Worm (Caenorhabditis elegans) whole organism, L1 larva: Measurements from ENCODE around the gene F49C12.4.

Source experiments
- aly-2 ChIP-seq: fragments of 150-350 bp; optimal IDR thresholded peaks from 2 replicates; lab custom pipeline; 2014; ENCODE audit warnings: missing biosample characterization, missing genetic modification characterization
- dsc-1 ChIP-seq: sonication (generic microtip); optimal IDR thresholded peaks from 2 replicates; lab custom pipeline; 2016; ENCODE audit warnings: mild to moderate bottlenecking, missing genetic modification characterization, missing compliant biosample characterization
- elt-2 ChIP-seq: sonication (generic microtip); optimal IDR thresholded peaks from 2 replicates; lab custom pipeline; 2016; ENCODE audit warnings: missing genetic modification characterization, mild to moderate bottlenecking, inconsistent platforms, missing compliant biosample characterization, missing genetic modification reagents
- fos-1 ChIP-seq: fragments of 150-350 bp; optimal IDR thresholded peaks from 2 replicates; lab custom pipeline; 2014; ENCODE audit warnings: missing biosample characterization, missing genetic modification characterization
- lir-3 ChIP-seq: sonication (generic microtip); optimal IDR thresholded peaks from 2 replicates; lab custom pipeline; 2016; ENCODE audit warnings: mild to moderate bottlenecking, missing genetic modification characterization, moderate library complexity, missing compliant biosample characterization; ENCODE audit not compliant: poor library complexity
- nhr-11 ChIP-seq: fragments of 150-350 bp; optimal IDR thresholded peaks from 2 replicates; lab custom pipeline; 2014; ENCODE audit warnings: missing biosample characterization, missing genetic modification characterization
- nhr-28 ChIP-seq: fragments of 150-350 bp; optimal IDR thresholded peaks from 2 replicates; lab custom pipeline; 2014; ENCODE audit warnings: missing biosample characterization, missing genetic modification characterization
- pqm-1 ChIP-seq: sonication (generic microtip); optimal IDR thresholded peaks from 3 replicates; lab custom pipeline; 2017; ENCODE audit warnings: missing biosample characterization, missing genetic modification characterization
- zag-1 ChIP-seq: fragments of 150-350 bp; optimal IDR thresholded peaks from 2 replicates; lab custom pipeline; 2014; ENCODE audit warnings: missing biosample characterization, missing genetic modification characterization
- ztf-11 ChIP-seq, 2 experiments: sonication (generic microtip); optimal IDR thresholded peaks; 2 replicates each; lab custom pipeline; 2016 to 2017; ENCODE audit warnings: missing genetic modification characterization in 2 of 2, missing biosample characterization in 1 of 2, missing compliant biosample characterization in 1 of 2

- TF ChIP-seq lir-3 (tag; lab: Kevin White, UChicago) (no peak), ztf-11 (tag; optimal IDR thresholded peaks at IDR 0.05; lab: Kevin White, UChicago) (no peak), fos-1 (tag; lab: Kevin White, UChicago) (no peak), nhr-28 (tag; lab: Kevin White, UChicago) (no peak), pqm-1 (tag; lab: Kevin White, UChicago) (no peak), nhr-11 (tag; lab: Kevin White, UChicago) (no peak), aly-2 (tag; lab: Kevin White, UChicago) (no peak), elt-2 (tag; lab: Kevin White, UChicago) (no peak), zag-1 (tag; lab: Kevin White, UChicago) (no peak), dsc-1 (tag; lab: Kevin White, UChicago) (no peak)
These were observed 39.4 kb downstream of the F49C12.4 start for ce11 chrIV:9264513-9264912.
